Worm (Caenorhabditis elegans): ENCODE data around the gene bath-47.
"Not testable (repeated sequence)": the region's sequence is repeated elsewhere in the genome, so short reads cannot be mapped to it uniquely, and the experiment has no call there.

DNA sequence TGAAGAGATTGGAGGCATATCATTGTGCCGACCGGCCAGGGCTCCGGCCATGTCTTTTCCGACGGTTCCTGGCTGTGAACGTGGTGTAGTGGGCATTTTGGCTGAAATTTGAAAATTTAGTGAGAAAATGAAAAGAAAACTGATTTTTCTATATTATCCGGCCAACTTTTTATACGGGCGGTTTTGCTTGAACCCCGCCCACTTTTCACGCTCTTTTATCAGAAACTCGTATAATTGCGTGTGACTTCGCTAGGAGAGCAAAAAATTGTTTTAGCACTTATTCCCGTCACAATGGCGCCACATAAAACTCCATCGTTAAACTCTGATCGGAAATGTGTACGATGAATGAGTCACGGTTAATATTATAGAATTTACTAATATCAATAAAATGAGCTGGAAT lies 30.6 kb downstream of the bath-47 start, which contains the start of gene C08E3.13:
- not testable (repeated sequence) for TF ChIP-seq ceh-16, snpc-4, nhr-237, ceh-28, nhr-76, lin-15B (tag; optimal IDR thresholded peaks at IDR 0.05)

All from whole organism, L3 larva.